Fruit fly (Drosophila melanogaster) whole organism: ENCODE results near the gene milt.

Source experiments
- CG8478 ChIP-seq: fragments of >200 bp; optimal IDR thresholded peaks from 2 replicates; lab custom pipeline; 2018; ENCODE audit warnings: inconsistent platforms
- Dll ChIP-seq: fragments of >200 bp; optimal IDR thresholded peaks from 2 replicates; lab custom pipeline; 2017
- EcR ChIP-seq, 2 experiments: fragments of >200 bp; optimal IDR thresholded peaks; 2 replicates each; lab custom pipeline; 2017; ENCODE audit warnings: missing biosample characterization in 2 of 2, missing genetic modification characterization in 2 of 2, missing genetic modification reagents in 2 of 2
- pan ChIP-seq: fragments of >200 bp; optimal IDR thresholded peaks from 2 replicates; lab custom pipeline; 2017
- psq ChIP-seq: fragments of >200 bp; optimal IDR thresholded peaks from 2 replicates; lab custom pipeline; 2017
- usp ChIP-seq: fragments of >200 bp; optimal IDR thresholded peaks from 2 replicates; lab custom pipeline; 2017; ENCODE audit warnings: missing biosample characterization, missing genetic modification characterization, mixed read lengths

The milt gene

DNA sequence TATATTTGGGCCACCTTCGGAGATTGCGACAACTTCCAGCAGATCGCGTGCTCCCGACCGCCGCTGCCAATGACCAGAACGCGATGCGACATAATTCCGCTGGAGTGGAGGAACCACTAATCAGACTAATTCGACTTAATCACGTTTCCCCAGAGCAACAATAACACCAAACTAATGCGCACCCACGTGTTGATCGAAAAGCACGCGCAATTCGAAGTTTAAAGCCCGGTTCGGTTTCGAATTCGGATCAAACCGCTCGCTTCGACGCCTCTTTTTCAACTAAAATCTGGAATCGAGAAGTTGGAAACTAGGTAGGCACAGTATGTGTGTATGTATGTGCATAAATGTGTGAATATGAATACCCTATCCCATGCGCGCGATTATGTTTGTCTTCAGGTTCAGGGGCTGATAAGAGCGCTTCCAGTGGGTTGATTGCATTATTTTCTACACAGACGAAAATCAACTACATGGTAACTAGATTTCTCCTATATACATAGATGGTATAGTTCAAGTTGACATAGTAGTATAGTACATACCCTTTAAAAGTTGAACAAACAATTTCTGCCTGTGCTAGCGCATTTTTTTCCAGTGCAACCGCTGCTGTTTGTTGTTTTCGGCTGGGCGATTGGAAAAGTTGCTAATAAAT lies 13.9 kb upstream of the milt start, which contains the start of gene Gart:
Gene Gart, minus strand, starts transcription at position 285 of the 646 bp plus-strand sequence.
- no peak for TF ChIP-seq EcR (GFP tag; optimal IDR thresholded peaks at IDR 0.05; lab: Kevin White, UChicago)
- no peak for TF ChIP-seq psq (lab: Kevin White, UChicago)
- TF ChIP-seq Dll (lab: Kevin White, UChicago) = no peak
- no peak for TF ChIP-seq pan (lab: Kevin White, UChicago)

dm6 chr2L:7025247-7025646 lies 12.4 kb upstream of the milt start:
- TF ChIP-seq Dll (lab: Kevin White, UChicago) (no peak), psq (lab: Kevin White, UChicago) (no peak), CG8478 (lab: Kevin White, UChicago) (no peak), EcR (GFP tag; optimal IDR thresholded peaks at IDR 0.05; lab: Kevin White, UChicago) (no peak), pan (lab: Kevin White, UChicago) (no peak), usp (GFP tag; lab: Kevin White, UChicago) (no peak)

DNA sequence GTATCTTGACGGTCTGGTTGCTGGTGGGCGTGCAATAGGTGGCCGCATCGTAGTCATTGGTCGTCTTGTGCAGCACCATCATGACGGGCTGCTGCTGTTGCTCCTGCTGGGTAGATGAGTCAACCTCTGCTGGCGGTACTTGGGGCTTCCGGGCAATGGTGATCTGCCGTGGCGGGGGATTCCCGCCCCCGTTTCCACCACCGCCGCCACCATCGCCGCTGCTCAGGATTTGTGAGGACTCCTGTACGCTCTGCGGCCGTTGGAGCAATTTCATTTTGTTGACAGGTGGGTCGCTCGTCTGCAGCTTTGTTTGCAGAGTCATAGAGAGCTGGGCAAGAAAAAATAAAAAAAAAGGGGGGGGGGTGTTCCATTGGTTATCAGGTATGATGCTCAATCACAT lies 11.3 kb upstream of the milt start:
- TF ChIP-seq EcR (GFP tag; optimal IDR thresholded peaks at IDR 0.05; lab: Kevin White, UChicago) (no peak), psq (lab: Kevin White, UChicago) (no peak), pan (lab: Kevin White, UChicago) (no peak), CG8478 (lab: Kevin White, UChicago) (no peak), usp (GFP tag; lab: Kevin White, UChicago) (no peak), Dll (lab: Kevin White, UChicago) (no peak)

- no peak for TF ChIP-seq Dll (lab: Kevin White, UChicago)
Measured at dm6 chr2L:7026988-7027908, 10.4 kb upstream of the milt start, which contains the start of the genes CG31908 and MME1. CG31908 (minus strand) TSS chr2L:7027389. MME1 (plus strand) TSS chr2L:7027526.

- TF ChIP-seq EcR (GFP tag; optimal IDR thresholded peaks at IDR 0.05; lab: Kevin White, UChicago) (no peak), psq (lab: Kevin White, UChicago) (no peak), CG8478 (lab: Kevin White, UChicago) (no peak), pan (lab: Kevin White, UChicago) (no peak), usp (GFP tag; lab: Kevin White, UChicago) (no peak), Dll (lab: Kevin White, UChicago) (no peak)
Measured at dm6 chr2L:7028440-7028839, 9.2 kb upstream of the milt start.

- TF ChIP-seq psq (lab: Kevin White, UChicago) (no peak), usp (GFP tag; lab: Kevin White, UChicago) (no peak)
Measured at dm6 chr2L:7028990-7029389, 8.6 kb upstream of the milt start.

DNA sequence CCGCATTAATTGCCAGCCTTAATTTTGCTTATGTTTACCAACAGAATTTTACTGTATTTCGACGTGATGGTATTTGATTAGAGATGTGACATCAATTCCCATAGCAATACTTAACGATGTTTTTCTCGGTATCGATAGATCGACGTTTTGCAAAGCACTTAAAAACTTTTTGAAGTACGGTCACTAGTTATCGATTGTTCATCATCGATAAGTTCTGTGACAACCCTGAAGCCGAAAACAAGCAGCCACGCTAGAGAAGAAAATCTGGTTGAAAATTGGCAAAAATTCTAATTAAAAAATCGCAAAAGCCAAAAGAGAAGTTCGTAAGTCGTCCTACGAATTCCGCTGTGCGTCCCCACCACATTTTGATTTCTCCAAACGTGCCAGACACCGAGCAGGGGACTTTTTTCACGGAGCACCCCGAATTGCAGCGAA lies 5.1 kb upstream of the milt start, which contains the start of the genes Rab30 and Caper:
Gene Rab30, minus strand, starts transcription at position 90 of the 435 bp plus-strand sequence.
Gene Caper, plus strand, starts transcription at position 205 of the 435 bp plus-strand sequence.
- TF ChIP-seq usp (GFP tag; lab: Kevin White, UChicago) = no peak
- no peak for TF ChIP-seq psq (lab: Kevin White, UChicago)
- TF ChIP-seq EcR (GFP tag; optimal IDR thresholded peaks at IDR 0.05; lab: Kevin White, UChicago) = no peak
- no peak for TF ChIP-seq Dll (lab: Kevin White, UChicago)
- no peak for TF ChIP-seq CG8478 (lab: Kevin White, UChicago)
- no peak for TF ChIP-seq pan (lab: Kevin White, UChicago)

DNA sequence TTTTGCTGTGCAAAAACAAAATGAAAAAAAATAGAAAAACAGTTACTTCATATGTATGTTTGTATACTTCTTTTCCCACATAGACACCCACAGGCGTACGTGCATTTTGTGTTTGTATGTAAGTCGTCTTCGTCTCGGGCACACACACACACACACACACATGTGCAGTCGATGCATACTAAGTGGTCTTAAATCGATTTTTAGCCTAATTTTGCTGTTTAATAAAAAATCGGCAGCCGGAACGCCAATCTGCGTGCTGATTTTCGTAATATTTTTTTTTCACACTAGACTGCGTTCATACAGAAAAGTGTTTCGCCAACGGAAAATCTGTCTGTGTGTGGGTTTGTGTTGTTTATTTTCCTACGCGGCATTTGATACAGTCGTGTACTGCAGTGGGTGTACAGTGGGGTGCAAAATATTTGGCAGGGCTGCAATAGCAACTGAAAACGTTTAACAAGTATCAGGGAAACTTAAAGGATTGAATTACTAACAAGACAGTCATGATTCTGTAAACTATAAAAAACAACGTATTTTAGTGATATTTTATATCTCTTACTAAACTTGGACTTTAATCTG lies 4.4 kb upstream of the milt start:
- TF ChIP-seq CG8478 (lab: Kevin White, UChicago) (no peak), Dll (lab: Kevin White, UChicago) (no peak), pan (lab: Kevin White, UChicago) (no peak), usp (GFP tag; lab: Kevin White, UChicago) (no peak), EcR (GFP tag; optimal IDR thresholded peaks at IDR 0.05; lab: Kevin White, UChicago) (no peak)

dm6 chr2L:7038404-7039341 lies 1.1 kb downstream of the milt start:
- peak in 1 of 2 experiments; percentile 47 for TF ChIP-seq EcR (GFP tag; optimal IDR thresholded peaks at IDR 0.05; lab: Kevin White, UChicago)
- TF ChIP-seq usp (GFP tag; lab: Kevin White, UChicago) = no peak

- TF ChIP-seq psq (lab: Kevin White, UChicago) (no peak), CG8478 (lab: Kevin White, UChicago) (no peak), EcR (GFP tag; optimal IDR thresholded peaks at IDR 0.05; lab: Kevin White, UChicago) (no peak), pan (lab: Kevin White, UChicago) (no peak), Dll (lab: Kevin White, UChicago) (no peak)
Measured at dm6 chr2L:7039342-7039684, 1.7 kb downstream of the milt start.
